Fruit fly (Drosophila melanogaster) whole organism, embryonic: ENCODE data around the gene Polr3E.
A peak's percentile ranks its signal among the peaks of the same experiment; 100 is the strongest.

Source experiments
- Ada2b ChIP-seq: fragments of 200-800 bp; sonication (Bioruptor generic); IDR thresholded peaks from 2 replicates; pipeline ENCODE4 v1.3.6; 2022; ENCODE audit warnings: missing biosample characterization, missing genetic modification characterization
- Blimp-1 ChIP-seq: fragments of 200-800 bp; sonication (Bioruptor generic); optimal IDR thresholded peaks from 3 replicates; lab custom pipeline; 2018; ENCODE audit warnings: missing biosample characterization, missing genetic modification characterization, mild to moderate bottlenecking, moderate library complexity, missing genetic modification reagents
- BtbVII ChIP-seq: fragments of 200-800 bp; sonication (Bioruptor generic); optimal IDR thresholded peaks from 3 replicates; lab custom pipeline; 2017; ENCODE audit warnings: missing biosample characterization, mild to moderate bottlenecking, missing genetic modification characterization
- CG1024 ChIP-seq: fragments of 200-800 bp; sonication (Bioruptor generic); IDR thresholded peaks from 2 replicates; pipeline ENCODE4 v1.3.6; 2022; ENCODE audit warnings: missing biosample characterization, missing genetic modification characterization
- CG10565 ChIP-seq: fragments of 200-800 bp; sonication (Bioruptor generic); optimal IDR thresholded peaks from 3 replicates; lab custom pipeline; 2016; ENCODE audit warnings: missing biosample characterization, mild to moderate bottlenecking, missing genetic modification characterization
- CG11456 ChIP-seq: fragments of 200-800 bp; sonication (Bioruptor generic); IDR thresholded peaks from 3 replicates; pipeline ENCODE4 v1.3.6; 2022; ENCODE audit warnings: missing biosample characterization, missing genetic modification characterization
- CG1233 ChIP-seq: fragments of 200-800 bp; sonication (Bioruptor generic); optimal IDR thresholded peaks from 4 replicates; lab custom pipeline; 2018; ENCODE audit warnings: missing biosample characterization, mild to moderate bottlenecking, missing genetic modification characterization
- CG17328 ChIP-seq: fragments of 200-800 bp; sonication (Bioruptor generic); IDR thresholded peaks from 2 replicates; pipeline ENCODE4 v1.3.6; 2022; ENCODE audit warnings: missing biosample characterization, missing genetic modification characterization
- CG1792 ChIP-seq: fragments of 200-800 bp; sonication (Bioruptor generic); optimal IDR thresholded peaks from 2 replicates; lab custom pipeline; 2016; ENCODE audit warnings: missing biosample characterization, missing genetic modification characterization
- CG3065 ChIP-seq: fragments of 200-800 bp; sonication (Bioruptor generic); optimal IDR thresholded peaks from 2 replicates; lab custom pipeline; 2016; ENCODE audit warnings: missing biosample characterization, missing genetic modification characterization
- CG33557 ChIP-seq: fragments of 200-800 bp; sonication (Bioruptor generic); optimal IDR thresholded peaks from 2 replicates; lab custom pipeline; 2019; ENCODE audit warnings: missing biosample characterization, mild to moderate bottlenecking, missing genetic modification characterization, moderate library complexity
- CG4282 ChIP-seq: fragments of 200-800 bp; sonication (Bioruptor generic); optimal IDR thresholded peaks from 2 replicates; lab custom pipeline; 2016; ENCODE audit warnings: missing biosample characterization, missing genetic modification characterization
- CG6791 ChIP-seq: fragments of 200-800 bp; sonication (Bioruptor generic); IDR thresholded peaks from 3 replicates; pipeline ENCODE4 v1.3.6; 2022; ENCODE audit warnings: missing biosample characterization, missing genetic modification characterization; ENCODE audit not compliant: partially characterized antibody
- CG6813 ChIP-seq: fragments of 200-800 bp; sonication (Bioruptor generic); optimal IDR thresholded peaks from 2 replicates; lab custom pipeline; 2017; ENCODE audit warnings: missing biosample characterization, missing genetic modification characterization, mild to moderate bottlenecking, moderate library complexity, missing genetic modification reagents
- CG6854 ChIP-seq: fragments of 200-800 bp; sonication (Bioruptor generic); optimal IDR thresholded peaks from 3 replicates; lab custom pipeline; 2017; ENCODE audit warnings: missing biosample characterization, mild to moderate bottlenecking, missing genetic modification characterization
- CHES-1-like ChIP-seq: fragments of 200-800 bp; sonication (Bioruptor generic); optimal IDR thresholded peaks from 2 replicates; lab custom pipeline; 2016; ENCODE audit warnings: missing biosample characterization, missing genetic modification characterization
- Doc3 ChIP-seq: fragments of 200-800 bp; sonication (Bioruptor generic); IDR thresholded peaks from 3 replicates; pipeline ENCODE4 v1.3.6; 2022; ENCODE audit warnings: missing biosample characterization, missing genetic modification characterization; ENCODE audit not compliant: partially characterized antibody
- E2f1 ChIP-seq: fragments of 200-800 bp; sonication (Bioruptor generic); IDR thresholded peaks from 2 replicates; pipeline ENCODE4 v1.3.6; 2022; ENCODE audit warnings: missing biosample characterization, missing genetic modification characterization
- Hand ChIP-seq: fragments of 200-800 bp; sonication (Bioruptor generic); optimal IDR thresholded peaks from 2 replicates; lab custom pipeline; 2017; ENCODE audit warnings: mild to moderate bottlenecking, missing biosample characterization, missing genetic modification reagents, missing genetic modification characterization
- Hr39 ChIP-seq: fragments of >200 bp; optimal IDR thresholded peaks from 2 replicates; lab custom pipeline; 2017
- Kr ChIP-seq: fragments of 200-800 bp; sonication (Bioruptor generic); optimal IDR thresholded peaks from 2 replicates; lab custom pipeline; 2017; ENCODE audit warnings: missing biosample characterization, mild to moderate bottlenecking, missing genetic modification characterization
- Lhr ChIP-seq: fragments of 200-800 bp; sonication (Bioruptor generic); optimal IDR thresholded peaks from 3 replicates; lab custom pipeline; 2017; ENCODE audit warnings: mild to moderate bottlenecking, missing biosample characterization, missing genetic modification reagents, missing genetic modification characterization
- Lim3 ChIP-seq: fragments of 200-800 bp; sonication (Bioruptor generic); IDR thresholded peaks from 2 replicates; pipeline ENCODE4 v1.3.6; 2022; ENCODE audit warnings: missing biosample characterization, missing genetic modification characterization
- Pdp1 ChIP-seq, 2 experiments: fragments of 200-800 bp; sonication (Bioruptor generic); optimal IDR thresholded peaks; 3 replicates each; lab custom pipeline; 2016; ENCODE audit warnings: missing biosample characterization in 2 of 2, missing genetic modification characterization in 2 of 2, mild to moderate bottlenecking in 1 of 2, moderate library complexity in 1 of 2
- Sin3A ChIP-seq: fragments of >200 bp; optimal IDR thresholded peaks from 2 replicates; lab custom pipeline; 2018
- Spps ChIP-seq: fragments of 200-800 bp; sonication (Bioruptor generic); optimal IDR thresholded peaks from 2 replicates; lab custom pipeline; 2018; ENCODE audit warnings: missing biosample characterization, mild to moderate bottlenecking, missing genetic modification characterization
- Taf1 ChIP-seq: fragments of 200-800 bp; sonication (Bioruptor generic); IDR thresholded peaks from 2 replicates; pipeline ENCODE4 v1.3.6; 2022; ENCODE audit warnings: missing biosample characterization, missing genetic modification characterization
- Usf ChIP-seq: fragments of 200-800 bp; sonication (Bioruptor generic); optimal IDR thresholded peaks from 2 replicates; lab custom pipeline; 2017; ENCODE audit warnings: missing genotype, missing biosample characterization, missing genetic modification characterization
- Vsx1 ChIP-seq: fragments of 200-800 bp; sonication (Bioruptor generic); optimal IDR thresholded peaks from 2 replicates; lab custom pipeline; 2017; ENCODE audit warnings: missing biosample characterization, mild to moderate bottlenecking, missing genetic modification characterization, missing genetic modification reagents
- Xrp1 ChIP-seq: fragments of 200-800 bp; sonication (Bioruptor generic); IDR thresholded peaks from 2 replicates; pipeline ENCODE4 v1.3.6; 2022; ENCODE audit warnings: missing biosample characterization, missing genetic modification characterization
- ash1 ChIP-seq: fragments of 200-800 bp; sonication (Bioruptor generic); optimal IDR thresholded peaks from 2 replicates; lab custom pipeline; 2018; ENCODE audit warnings: missing biosample characterization, mild to moderate bottlenecking, missing genetic modification characterization
- bowl ChIP-seq: fragments of 200-800 bp; sonication (Bioruptor generic); IDR thresholded peaks from 2 replicates; pipeline ENCODE4 v1.3.6; 2022; ENCODE audit warnings: missing biosample characterization, missing genetic modification characterization
- crol ChIP-seq: fragments of 200-800 bp; sonication (Bioruptor generic); IDR thresholded peaks from 2 replicates; pipeline ENCODE4 v1.3.6; 2022; ENCODE audit warnings: missing biosample characterization, missing genetic modification characterization
- dpn ChIP-seq, 2 experiments: fragments of 200-800 bp; sonication (Bioruptor generic); optimal IDR thresholded peaks; 3 replicates each; lab custom pipeline; 2016; ENCODE audit warnings: missing biosample characterization in 2 of 2, missing genetic modification characterization in 2 of 2
- ems ChIP-seq: fragments of 200-800 bp; sonication (Bioruptor generic); optimal IDR thresholded peaks from 3 replicates; lab custom pipeline; 2016; ENCODE audit warnings: missing biosample characterization, missing genetic modification characterization
- eve ChIP-seq, 2 experiments: fragments of >200 bp; optimal IDR thresholded peaks; 2 replicates each; lab custom pipeline; 2017; ENCODE audit warnings: missing biosample characterization in 2 of 2, missing genetic modification characterization in 2 of 2
- fd3F ChIP-seq: fragments of 200-800 bp; sonication (Bioruptor generic); optimal IDR thresholded peaks from 2 replicates; lab custom pipeline; 2018; ENCODE audit warnings: missing biosample characterization, mild to moderate bottlenecking, missing genetic modification characterization, moderate library complexity
- fd64A ChIP-seq: fragments of 200-800 bp; sonication (Bioruptor generic); optimal IDR thresholded peaks from 3 replicates; lab custom pipeline; 2018; ENCODE audit warnings: missing biosample characterization, mild to moderate bottlenecking, missing genetic modification characterization
- gcm ChIP-seq: fragments of 200-800 bp; sonication (Bioruptor generic); optimal IDR thresholded peaks from 2 replicates; lab custom pipeline; 2019; ENCODE audit warnings: missing biosample characterization, mild to moderate bottlenecking, missing genetic modification characterization, moderate library complexity
- gt ChIP-seq: fragments of 200-800 bp; sonication (Bioruptor generic); IDR thresholded peaks from 2 replicates; pipeline ENCODE4 v1.3.6; 2022; ENCODE audit warnings: missing biosample characterization, missing genetic modification characterization
- h ChIP-seq: fragments of >200 bp; optimal IDR thresholded peaks from 2 replicates; lab custom pipeline; 2017
- hb ChIP-seq: fragments of 200-800 bp; sonication (Bioruptor generic); IDR thresholded peaks from 3 replicates; pipeline ENCODE4 v1.3.6; 2022; ENCODE audit warnings: missing biosample characterization, missing genetic modification characterization; ENCODE audit not compliant: partially characterized antibody
- ind ChIP-seq: fragments of 200-800 bp; sonication (Bioruptor generic); optimal IDR thresholded peaks from 3 replicates; lab custom pipeline; 2016; ENCODE audit warnings: missing biosample characterization, missing genetic modification characterization
- kah ChIP-seq: fragments of 200-800 bp; sonication (Bioruptor generic); optimal IDR thresholded peaks from 2 replicates; lab custom pipeline; 2018; ENCODE audit warnings: missing biosample characterization, mild to moderate bottlenecking, missing genetic modification characterization
- lilli ChIP-seq: fragments of 200-800 bp; sonication (Bioruptor generic); optimal IDR thresholded peaks from 3 replicates; lab custom pipeline; 2016; ENCODE audit warnings: missing biosample characterization, missing genetic modification characterization
- phol ChIP-seq: fragments of 200-800 bp; sonication (Bioruptor generic); optimal IDR thresholded peaks from 3 replicates; lab custom pipeline; 2018; ENCODE audit warnings: missing biosample characterization, mild to moderate bottlenecking, missing genetic modification characterization, moderate library complexity
- scrt ChIP-seq: fragments of 200-800 bp; sonication (Bioruptor generic); optimal IDR thresholded peaks from 2 replicates; lab custom pipeline; 2018; ENCODE audit warnings: missing biosample characterization, mild to moderate bottlenecking, missing genetic modification characterization, moderate library complexity
- seq ChIP-seq: fragments of 200-800 bp; sonication (Bioruptor generic); IDR thresholded peaks from 2 replicates; pipeline ENCODE4 v1.3.6; 2022; ENCODE audit warnings: missing biosample characterization, missing genetic modification characterization
- tio ChIP-seq: fragments of 200-800 bp; sonication (Bioruptor generic); optimal IDR thresholded peaks from 2 replicates; lab custom pipeline; 2017; ENCODE audit warnings: missing biosample characterization, missing genetic modification characterization, inconsistent platforms
- tna ChIP-seq: fragments of 200-800 bp; sonication (Bioruptor generic); IDR thresholded peaks from 2 replicates; pipeline ENCODE4 v1.3.6; 2022; ENCODE audit warnings: missing biosample characterization, missing genetic modification characterization; ENCODE audit not compliant: partially characterized antibody
- toy ChIP-seq: fragments of 200-800 bp; sonication (Bioruptor generic); IDR thresholded peaks from 2 replicates; pipeline ENCODE4 v1.3.6; 2022; ENCODE audit warnings: missing biosample characterization, missing genetic modification characterization
- usp ChIP-seq: fragments of >200 bp; optimal IDR thresholded peaks from 2 replicates; lab custom pipeline; 2017; ENCODE audit warnings: missing biosample characterization, missing genetic modification characterization

Polr3E gene

dm6 chr3L:21053763-21054162 is 22.1 kb downstream of the Polr3E start (continued):
- TF ChIP-seq CG6791 (GFP tag; lab: Robert Waterston, UW) (no peak), CG33557 (GFP tag; lab: Kevin White, UChicago) (peak; percentile 20), CG4282 (GFP tag; lab: Kevin White, UChicago) (no peak), crol (GFP tag; lab: Robert Waterston, UW) (no peak), Doc3 (no peak), ems (GFP tag; lab: Kevin White, UChicago) (peak; percentile 37), ash1 (GFP tag; lab: Kevin White, UChicago) (no peak), Lhr (peak; percentile 17), CG17328 (GFP tag; lab: Robert Waterston, UW) (peak; percentile 78), Spps (tag; lab: Kevin White, UChicago) (peak; percentile 54), gcm (peak; percentile 79), CG6854 (GFP tag; lab: Kevin White, UChicago) (peak; percentile 22), phol (tag; lab: Kevin White, UChicago) (peak; percentile 83), CG3065 (GFP tag; lab: Kevin White, UChicago) (peak; percentile 6), CG1792 (GFP tag; lab: Kevin White, UChicago) (peak; percentile 52), CG10565 (GFP tag; lab: Kevin White, UChicago) (no peak), Taf1 (GFP tag; lab: Robert Waterston, UW) (peak; percentile 35; the same call in 1 of the 2 replicates), fd3F (GFP tag; lab: Kevin White, UChicago) (peak; percentile 35), Blimp-1 (GFP tag; lab: Kevin White, UChicago) (no peak), h (no peak), tna (GFP tag; lab: Robert Waterston, UW) (no peak), hb (GFP tag; lab: Robert Waterston, UW) (no peak), Lim3 (peak; percentile 33; the same call in 1 of the 2 replicates), toy (GFP tag; lab: Robert Waterston, UW) (no peak), Sin3A (no peak), CHES-1-like (GFP tag; lab: Kevin White, UChicago) (peak; percentile 19), Kr (GFP tag; lab: Kevin White, UChicago) (no peak), ind (GFP tag; lab: Kevin White, UChicago) (peak; percentile 72), Xrp1 (GFP tag; lab: Robert Waterston, UW) (peak; percentile 87), Hr39 (no peak), gt (GFP tag; lab: Robert Waterston, UW) (no peak), Vsx1 (GFP tag; lab: Kevin White, UChicago) (peak; percentile 77), scrt (GFP tag; lab: Kevin White, UChicago) (peak; percentile 44), fd64A (GFP tag; lab: Kevin White, UChicago) (no peak), eve (GFP tag; optimal IDR thresholded peaks at IDR 0.05; lab: Kevin White, UChicago) (peak in 1 of 2 experiments; percentile 84), usp (GFP tag; lab: Kevin White, UChicago) (no peak), kah (peak; percentile 54), BtbVII (peak; percentile 63), CG1024 (peak; percentile 54; the same call in 1 of the 2 replicates), Hand (no peak), Ada2b (peak; percentile 71), bowl (GFP tag; lab: Robert Waterston, UW) (no peak), CG11456 (GFP tag; lab: Robert Waterston, UW) (peak; percentile 33; the same call in 1 of the 3 replicates), tio (GFP tag; lab: Kevin White, UChicago) (peak; percentile 50), lilli (GFP tag; lab: Kevin White, UChicago) (peak; percentile 70), seq (GFP tag; lab: Robert Waterston, UW) (peak; percentile 48; the same call in 1 of the 2 replicates), dpn (GFP tag; optimal IDR thresholded peaks at IDR 0.05; lab: Kevin White, UChicago) (peak; percentile 73 to 76), E2f1 (peak; percentile 69), CG6813 (GFP tag; lab: Kevin White, UChicago) (peak; percentile 62), CG1233 (peak; percentile 52), Pdp1 (GFP tag; optimal IDR thresholded peaks at IDR 0.05; lab: Kevin White, UChicago) (peak; percentile 30 to 50), Usf (GFP tag; lab: Kevin White, UChicago) (no peak)
